Worm (Caenorhabditis elegans) whole organism, L4 larva: ENCODE data around the gene srsx-11.

ENCODE experiments used
- aly-2 ChIP-seq: sonication (generic microtip); optimal IDR thresholded peaks from 2 replicates; lab custom pipeline; 2018; ENCODE audit warnings: missing biosample characterization, missing genetic modification characterization
- dpl-1 ChIP-seq: fragments of 150-350 bp; optimal IDR thresholded peaks from 2 replicates; lab custom pipeline; 2014; ENCODE audit warnings: missing biosample characterization, missing genetic modification reagents, missing genetic modification characterization
- lin-13 ChIP-seq: fragments of 150-350 bp; optimal IDR thresholded peaks from 2 replicates; lab custom pipeline; 2014; ENCODE audit warnings: missing biosample characterization, missing genetic modification reagents, missing genetic modification characterization
- lsy-2 ChIP-seq, 2 experiments: fragments of 150-350 bp in 1 of 2; sonication (generic microtip) in 1 of 2; optimal IDR thresholded peaks; 2 replicates each; lab custom pipeline; 2014 to 2017; ENCODE audit warnings: missing biosample characterization in 2 of 2, missing genetic modification characterization in 2 of 2
- mxl-3 ChIP-seq: fragments of 200-800 bp; sonication (Bioruptor generic); optimal IDR thresholded peaks from 2 replicates; lab custom pipeline; 2018; ENCODE audit warnings: mild to moderate bottlenecking, missing genetic modification characterization, missing compliant biosample characterization
- nhr-11 ChIP-seq: fragments of 150-350 bp; optimal IDR thresholded peaks from 2 replicates; lab custom pipeline; 2014; ENCODE audit warnings: missing biosample characterization, missing genetic modification characterization
- nhr-41 ChIP-seq: fragments of 200-800 bp; sonication (Bioruptor generic); IDR thresholded peaks from 2 replicates; pipeline ENCODE4 v1.3.6; 2022; ENCODE audit warnings: missing genetic modification reagents, missing genetic modification characterization, missing compliant biosample characterization
- nhr-76 ChIP-seq: fragments of 150-350 bp; optimal IDR thresholded peaks from 2 replicates; lab custom pipeline; 2014; ENCODE audit warnings: missing biosample characterization, missing genetic modification characterization
- unc-130 ChIP-seq: sonication (generic microtip); optimal IDR thresholded peaks from 2 replicates; lab custom pipeline; 2016; ENCODE audit warnings: missing genetic modification reagents, missing genetic modification characterization, missing compliant biosample characterization
- ztf-11 ChIP-seq: fragments of 150-350 bp; optimal IDR thresholded peaks from 2 replicates; lab custom pipeline; 2014; ENCODE audit warnings: missing biosample characterization, missing genetic modification characterization

ce11 chrV:4980094-4980493 is 1.1 kb upstream of the srsx-11 start:
- TF ChIP-seq lsy-2 (tag; optimal IDR thresholded peaks at IDR 0.05; lab: Kevin White, UChicago) (no peak), unc-130 (GFP tag; lab: Kevin White, UChicago) (no peak), nhr-11 (tag; lab: Kevin White, UChicago) (no peak), mxl-3 (GFP tag; lab: Kevin White, UChicago) (no peak), ztf-11 (no peak), dpl-1 (GFP tag; lab: Kevin White, UChicago) (no peak), nhr-76 (tag; lab: Kevin White, UChicago) (no peak), nhr-41 (GFP tag; lab: Robert Waterston, UW) (no peak), lin-13 (GFP tag; lab: Kevin White, UChicago) (no peak), aly-2 (tag; lab: Kevin White, UChicago) (no peak)
